Fruit fly (Drosophila melanogaster) Kc167 (cell line): ENCODE measurements around the gene PRL-1.
A peak's percentile ranks its signal among the peaks of the same experiment; 100 is the strongest.

Experiments used
- Myc ChIP-seq: fragments of >200 bp; optimal IDR thresholded peaks from 2 replicates; lab custom pipeline; 2017; ENCODE audit warnings: missing external identifiers
- Sin3A ChIP-seq: fragments of >200 bp; optimal IDR thresholded peaks from 2 replicates; lab custom pipeline; 2018; ENCODE audit warnings: missing external identifiers
- h ChIP-seq: fragments of >200 bp; optimal IDR thresholded peaks from 3 replicates; lab custom pipeline; 2018; ENCODE audit warnings: missing external identifiers
- insv ChIP-seq: fragments of >200 bp; optimal IDR thresholded peaks from 3 replicates; lab custom pipeline; 2018; ENCODE audit warnings: missing external identifiers
- psq ChIP-seq: fragments of >200 bp; optimal IDR thresholded peaks from 2 replicates; lab custom pipeline; 2017; ENCODE audit warnings: missing external identifiers
- ttk ChIP-seq: sonication (Bioruptor generic); optimal IDR thresholded peaks from 2 replicates; lab custom pipeline; 2017; ENCODE audit warnings: missing external identifiers

The PRL-1 gene

DNA sequence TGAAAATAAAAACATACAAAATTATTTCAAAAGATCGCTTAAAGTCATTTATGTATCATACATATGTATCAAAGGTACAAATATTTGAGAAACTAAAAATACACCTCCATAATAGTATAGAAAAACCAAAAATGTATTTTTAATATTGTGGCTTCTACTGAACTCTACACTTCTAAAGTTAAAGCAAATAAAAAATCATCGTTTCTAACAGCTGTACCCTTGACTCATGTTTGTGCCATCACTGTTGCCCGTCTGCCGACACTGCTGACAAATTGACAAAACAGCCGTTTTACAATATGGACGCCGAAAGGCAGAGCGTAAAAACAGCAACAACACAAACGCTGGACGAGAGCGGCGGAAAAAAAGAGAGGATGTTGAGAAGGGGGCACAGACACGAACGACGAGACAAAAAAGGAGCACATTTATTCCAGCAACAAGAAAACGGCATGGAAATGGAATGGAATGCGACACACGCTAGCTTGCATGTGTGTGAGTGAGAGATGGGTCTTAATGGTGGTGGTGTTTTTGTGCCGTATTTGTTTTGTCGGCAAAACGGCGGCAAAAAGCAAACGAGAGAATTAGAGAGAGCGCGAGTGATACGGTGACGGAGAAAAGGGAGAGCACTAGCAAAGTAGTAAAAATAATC is 29.1 kb upstream of the PRL-1 start:
- TF ChIP-seq Sin3A (lab: Kevin White, UChicago) = no peak
- peak; percentile 89 for TF ChIP-seq psq

DNA sequence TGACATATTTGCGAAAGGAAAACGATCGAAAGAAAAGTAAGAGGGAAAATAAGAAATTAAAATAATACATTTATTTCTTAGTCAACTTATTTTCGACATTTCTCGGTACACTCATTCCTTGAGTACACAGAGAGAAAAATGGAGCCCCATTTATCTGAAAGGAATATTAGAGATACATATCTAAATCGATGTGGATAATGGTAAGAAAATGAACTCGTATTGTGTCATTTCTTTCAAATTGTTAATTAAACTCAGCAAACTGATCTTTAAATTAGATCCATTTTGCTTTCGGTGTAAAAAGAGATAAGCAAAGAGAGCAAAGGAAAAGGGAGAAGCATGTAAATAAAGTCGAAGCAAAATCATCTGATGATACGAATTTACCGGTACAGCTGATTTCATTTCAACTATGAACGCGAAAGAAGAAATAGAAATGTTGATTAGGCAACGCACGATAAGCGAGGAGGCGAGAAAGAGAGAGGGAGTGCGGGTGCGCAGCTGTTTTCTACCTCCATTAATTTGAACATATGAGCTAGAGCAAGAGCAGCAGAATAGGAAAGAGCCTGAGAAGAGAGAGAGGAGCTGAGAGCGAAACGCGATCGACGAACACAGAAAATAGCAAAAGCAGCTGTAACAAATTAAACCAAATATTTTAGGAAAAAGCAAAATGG is 28.4 kb upstream of the PRL-1 start:
- TF ChIP-seq ttk (lab: Kevin White, UChicago) (no peak), psq (no peak), h (lab: Kevin White, UChicago) (no peak), insv (lab: Kevin White, UChicago) (no peak), Sin3A (lab: Kevin White, UChicago) (no peak), Myc (lab: Kevin White, UChicago) (no peak)

DNA sequence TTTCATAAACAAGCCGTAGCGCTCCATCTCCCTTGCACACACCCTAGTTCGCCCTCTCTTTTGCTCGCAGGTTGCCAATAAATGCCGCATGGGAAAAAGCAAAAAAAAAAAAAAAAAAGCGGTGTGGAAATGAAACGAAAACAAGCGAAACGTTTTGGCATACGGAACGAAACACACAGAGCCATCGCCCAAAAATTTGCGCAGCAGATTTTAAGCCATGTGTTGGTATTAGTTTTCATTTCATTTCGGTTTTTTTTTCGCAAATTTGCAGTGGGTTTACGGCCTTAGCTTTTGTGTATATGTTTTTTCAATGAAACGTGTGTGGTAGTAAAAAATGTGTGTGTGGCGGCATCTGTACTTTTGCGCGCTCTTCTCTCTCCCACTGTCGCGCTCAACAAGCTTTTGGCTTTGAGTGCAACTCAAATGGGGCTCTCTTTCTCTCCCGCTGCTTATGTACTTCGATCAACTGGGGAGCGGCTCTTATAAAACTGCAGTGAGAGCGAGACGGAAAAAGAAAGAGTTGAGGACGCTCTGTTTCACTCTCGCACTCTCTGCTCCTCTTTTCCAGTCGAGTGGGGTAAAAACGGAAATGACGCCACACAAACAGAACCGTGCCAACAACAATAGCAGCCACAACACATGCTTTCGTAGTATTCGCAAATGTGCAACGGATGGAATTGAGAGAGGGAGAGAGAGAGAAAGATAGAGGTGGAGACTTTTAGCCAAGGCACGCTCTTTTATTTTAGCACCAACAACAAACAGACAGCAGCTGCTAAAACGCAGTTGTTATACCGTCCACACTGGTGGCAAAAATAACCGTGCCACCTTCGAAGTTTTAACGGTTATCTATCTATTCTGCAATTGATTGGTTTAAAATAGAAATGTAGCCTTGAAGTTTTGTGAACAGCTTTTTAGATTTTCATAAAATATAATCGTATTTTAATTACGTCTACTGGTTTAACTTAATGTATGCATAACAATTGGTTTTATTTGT is 27.2 kb upstream of the PRL-1 start:
- TF ChIP-seq Sin3A (lab: Kevin White, UChicago) (no peak), psq (no peak), ttk (lab: Kevin White, UChicago) (no peak), insv (lab: Kevin White, UChicago) (no peak), h (lab: Kevin White, UChicago) (no peak), Myc (lab: Kevin White, UChicago) (no peak)

- TF ChIP-seq ttk (lab: Kevin White, UChicago) (no peak), insv (lab: Kevin White, UChicago) (no peak), Myc (lab: Kevin White, UChicago) (no peak), psq (no peak), h (lab: Kevin White, UChicago) (no peak), Sin3A (lab: Kevin White, UChicago) (no peak)
Measured at dm6 chr2L:16282856-16283255, 25.4 kb upstream of the PRL-1 start.

dm6 chr2L:16282077-16282471 is 24.7 kb upstream of the PRL-1 start:
- TF ChIP-seq Sin3A (lab: Kevin White, UChicago) = no peak
- TF ChIP-seq Myc (lab: Kevin White, UChicago) = no peak
- no peak for TF ChIP-seq ttk (lab: Kevin White, UChicago)

dm6 chr2L:16281419-16282076 is 24.1 kb upstream of the PRL-1 start:
- no peak for TF ChIP-seq insv (lab: Kevin White, UChicago)
- no peak for TF ChIP-seq h (lab: Kevin White, UChicago)
- no peak for TF ChIP-seq Sin3A (lab: Kevin White, UChicago)
- no peak for TF ChIP-seq Myc (lab: Kevin White, UChicago)
- TF ChIP-seq ttk (lab: Kevin White, UChicago) = no peak
- no peak for TF ChIP-seq psq

dm6 chr2L:16279774-16280252 is 22.4 kb upstream of the PRL-1 start:
- TF ChIP-seq ttk (lab: Kevin White, UChicago) = no peak
- no peak for TF ChIP-seq insv (lab: Kevin White, UChicago)
- no peak for TF ChIP-seq Sin3A (lab: Kevin White, UChicago)
- no peak for TF ChIP-seq h (lab: Kevin White, UChicago)
- no peak for TF ChIP-seq Myc (lab: Kevin White, UChicago)
- no peak for TF ChIP-seq psq

DNA sequence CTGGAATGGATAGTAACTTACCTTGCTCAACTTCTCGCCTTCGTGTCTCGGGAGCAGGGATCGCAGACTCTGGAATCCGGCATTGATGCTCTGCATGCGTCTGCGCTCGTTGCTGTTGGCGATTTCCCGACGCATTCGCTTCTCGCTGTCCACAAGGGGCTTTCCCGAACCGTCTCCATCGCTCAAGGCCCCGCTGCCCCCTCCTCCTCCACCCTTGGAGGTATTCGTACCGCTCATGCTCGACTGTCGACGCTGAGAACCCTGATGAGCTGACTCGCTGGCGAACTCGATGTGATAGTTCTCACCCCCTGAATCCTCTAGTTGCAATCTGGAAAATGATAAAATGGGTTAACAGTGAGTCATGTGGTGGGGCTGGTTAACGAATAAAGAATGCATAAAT is 21.4 kb upstream of the PRL-1 start:
- TF ChIP-seq ttk (lab: Kevin White, UChicago) = no peak
- no peak for TF ChIP-seq Sin3A (lab: Kevin White, UChicago)
- no peak for TF ChIP-seq insv (lab: Kevin White, UChicago)
- no peak for TF ChIP-seq Myc (lab: Kevin White, UChicago)
- TF ChIP-seq psq = no peak
- no peak for TF ChIP-seq h (lab: Kevin White, UChicago)

DNA sequence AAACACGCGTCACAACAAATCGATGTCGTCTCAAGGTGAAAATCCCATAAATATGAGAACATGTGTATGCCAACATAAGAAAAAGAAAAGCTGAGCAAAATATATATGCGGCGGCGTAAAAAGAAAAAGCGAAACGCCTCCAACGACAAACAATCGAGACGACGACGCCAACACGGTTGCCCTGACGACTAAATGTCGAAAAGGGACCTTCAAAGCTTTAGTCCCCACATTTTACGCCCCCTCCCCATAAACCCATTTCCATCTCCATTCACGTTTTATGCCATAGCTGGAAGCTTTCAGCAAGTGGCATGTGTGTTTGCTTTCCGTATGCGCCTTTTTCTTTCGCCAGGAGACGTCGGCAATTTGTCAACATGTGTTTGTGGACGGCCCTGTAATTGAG is 20.5 kb upstream of the PRL-1 start:
- TF ChIP-seq psq = no peak
- TF ChIP-seq ttk (lab: Kevin White, UChicago) = no peak
- no peak for TF ChIP-seq insv (lab: Kevin White, UChicago)
- TF ChIP-seq Myc (lab: Kevin White, UChicago) = no peak
- TF ChIP-seq Sin3A (lab: Kevin White, UChicago) = no peak

DNA sequence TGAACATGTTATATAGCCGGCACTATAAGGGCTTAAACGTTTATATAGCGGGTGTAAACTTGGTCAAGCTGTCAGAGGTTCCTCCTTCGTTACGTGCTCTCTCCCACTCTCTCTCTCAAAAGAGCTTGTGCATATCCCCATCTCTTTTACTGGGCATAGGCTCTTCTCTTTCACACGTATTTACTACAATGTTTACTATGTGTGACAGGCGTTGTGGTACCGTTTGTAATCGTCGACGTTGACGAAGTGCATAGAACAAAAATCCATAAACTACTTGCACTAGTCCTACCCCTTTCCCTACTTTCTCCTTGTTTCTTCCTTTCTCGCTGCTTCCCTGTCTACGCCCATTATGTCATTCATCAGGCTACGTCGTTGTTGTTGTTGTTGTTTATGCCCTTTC is 19.4 kb upstream of the PRL-1 start:
- TF ChIP-seq insv (lab: Kevin White, UChicago) = no peak
- TF ChIP-seq Sin3A (lab: Kevin White, UChicago) = no peak
- no peak for TF ChIP-seq Myc (lab: Kevin White, UChicago)
- no peak for TF ChIP-seq psq
- no peak for TF ChIP-seq h (lab: Kevin White, UChicago)
- TF ChIP-seq ttk (lab: Kevin White, UChicago) = no peak

DNA sequence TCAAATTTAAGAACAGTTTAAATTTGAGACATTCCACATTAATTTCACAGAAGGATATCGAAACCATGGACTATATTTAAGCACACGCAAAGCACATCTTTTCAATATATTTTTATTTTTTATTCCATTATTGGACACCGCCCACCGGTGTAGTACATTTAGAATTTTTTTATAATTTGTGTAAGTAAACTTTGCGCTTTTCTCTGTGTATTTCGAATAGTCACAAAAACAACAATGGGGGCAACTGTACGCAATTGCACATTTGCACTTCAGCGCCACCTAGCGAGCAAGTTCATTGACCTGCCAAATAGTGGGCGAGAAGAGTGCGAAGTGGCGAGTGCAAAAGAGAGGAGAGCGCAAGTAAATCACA is 18.4 kb upstream of the PRL-1 start:
- TF ChIP-seq Myc (lab: Kevin White, UChicago) (no peak), insv (lab: Kevin White, UChicago) (no peak), ttk (lab: Kevin White, UChicago) (no peak), psq (no peak), Sin3A (lab: Kevin White, UChicago) (no peak), h (lab: Kevin White, UChicago) (no peak)
